Fruit fly (Drosophila melanogaster): ENCODE results near the gene Bicra.
A peak's percentile ranks its signal among the peaks of the same experiment; 100 is the strongest.

DNA sequence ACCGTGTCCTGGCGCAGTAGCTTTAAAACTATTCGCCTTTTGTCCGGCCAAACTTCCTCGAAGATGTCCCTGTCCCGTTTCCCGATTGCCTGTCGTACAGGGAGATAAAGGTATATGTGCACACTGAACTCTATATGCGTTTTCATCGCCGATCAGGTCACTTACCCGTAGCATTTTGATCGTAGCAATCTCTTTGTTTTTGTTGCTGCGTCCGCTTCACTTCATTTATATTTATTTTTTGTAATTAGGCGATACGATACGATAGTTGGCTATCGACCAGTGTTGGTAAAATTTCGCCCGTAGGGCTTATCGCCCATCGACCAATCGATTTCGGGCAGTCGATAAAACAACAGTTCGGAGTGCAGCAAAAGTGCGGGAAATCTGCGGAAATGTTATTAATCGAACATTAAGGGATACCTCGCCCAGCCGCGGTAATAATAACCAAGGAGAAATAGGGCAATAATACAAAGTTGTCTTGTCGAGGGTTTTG is at the start of gene Bicra, which contains the start of gene Cul5:
- TF ChIP-seq CG14655 (GFP tag; optimal IDR thresholded peaks at IDR 0.05), result no peak
- no peak for TF ChIP-seq CG9948 (tag; optimal IDR thresholded peaks at IDR 0.05)
- TF ChIP-seq Ets98B (GFP tag; IDR thresholded peaks at IDR 0.05), result no peak; the same call in none of the 2 replicates
- TF ChIP-seq EcR (GFP tag; optimal IDR thresholded peaks at IDR 0.05), result peak; percentile 94
- TF ChIP-seq CG8159 (tag; optimal IDR thresholded peaks at IDR 0.05), result no peak
- TF ChIP-seq CG15710 (tag; optimal IDR thresholded peaks at IDR 0.05), result no peak
